Worm (Caenorhabditis elegans) whole organism, L4 larva: Measurements from ENCODE around the gene F01D5.2.

Experiments used
- ZK546.5 ChIP-seq, 2 experiments: sonication (generic microtip); optimal IDR thresholded peaks; 2 replicates each; lab custom pipeline; 2017; ENCODE audit warnings: missing biosample characterization in 2 of 2, missing genetic modification characterization in 2 of 2
- cey-2 ChIP-seq: sonication (generic microtip); optimal IDR thresholded peaks from 3 replicates; lab custom pipeline; 2017; ENCODE audit warnings: missing genetic modification characterization, mild to moderate bottlenecking, missing compliant biosample characterization, antibody characterized with exemption, borderline replicate concordance; ENCODE audit not compliant: insufficient read depth
- snpc-4 ChIP-seq: fragments of 150-350 bp; optimal IDR thresholded peaks from 2 replicates; lab custom pipeline; 2014; ENCODE audit warnings: missing biosample characterization, missing genetic modification characterization

ce11 chrII:13964325-13964724, 34.5 kb downstream of the F01D5.2 start:
- TF ChIP-seq snpc-4 (no peak), cey-2 (no peak), ZK546.5 (tag; optimal IDR thresholded peaks at IDR 0.05; lab: Kevin White, UChicago) (no peak)
